Fruit fly (Drosophila melanogaster) whole organism, embryonic: Measurements from ENCODE around the gene Fnta.

Source experiments
- Ada2b ChIP-seq: fragments of 200-800 bp; sonication (Bioruptor generic); IDR thresholded peaks from 2 replicates; pipeline ENCODE4 v1.3.6; 2022; ENCODE audit warnings: missing biosample characterization, missing genetic modification characterization
- Atf-2 ChIP-seq: fragments of 200-800 bp; sonication (Bioruptor generic); optimal IDR thresholded peaks from 2 replicates; lab custom pipeline; 2016; ENCODE audit warnings: missing biosample characterization, missing genetic modification characterization
- Atf3 ChIP-seq: fragments of 200-800 bp; sonication (Bioruptor generic); optimal IDR thresholded peaks from 3 replicates; lab custom pipeline; 2016; ENCODE audit warnings: missing biosample characterization, missing genetic modification characterization
- Atf6 ChIP-seq: fragments of 200-800 bp; sonication (Bioruptor generic); IDR thresholded peaks from 2 replicates; pipeline ENCODE4 v1.3.6; 2022; ENCODE audit warnings: missing biosample characterization, missing genetic modification characterization
- B-H1 ChIP-seq: fragments of 200-800 bp; sonication (Bioruptor generic); IDR thresholded peaks from 3 replicates; pipeline ENCODE4 v1.3.6; 2022; ENCODE audit warnings: missing biosample characterization, missing genetic modification characterization
- B-H2 ChIP-seq: fragments of 200-800 bp; sonication (Bioruptor generic); optimal IDR thresholded peaks from 2 replicates; lab custom pipeline; 2018; ENCODE audit warnings: missing biosample characterization, mild to moderate bottlenecking, missing genetic modification characterization
- Blimp-1 ChIP-seq: fragments of 200-800 bp; sonication (Bioruptor generic); optimal IDR thresholded peaks from 3 replicates; lab custom pipeline; 2018; ENCODE audit warnings: missing biosample characterization, missing genetic modification characterization, mild to moderate bottlenecking, moderate library complexity, missing genetic modification reagents
- C15 ChIP-seq: fragments of 200-800 bp; sonication (Bioruptor generic); IDR thresholded peaks from 3 replicates; pipeline ENCODE4 v1.3.6; 2022; ENCODE audit warnings: missing biosample characterization, missing genetic modification characterization
- CG10267 ChIP-seq: fragments of 200-800 bp; sonication (Bioruptor generic); optimal IDR thresholded peaks from 2 replicates; lab custom pipeline; 2018; ENCODE audit warnings: missing biosample characterization, mild to moderate bottlenecking, missing genetic modification characterization, moderate library complexity
- CG10366 ChIP-seq: fragments of 200-800 bp; sonication (Bioruptor generic); IDR thresholded peaks from 2 replicates; pipeline ENCODE4 v1.3.6; 2022; ENCODE audit warnings: missing biosample characterization, missing genetic modification characterization
- CG11247 ChIP-seq: fragments of 200-800 bp; sonication (Bioruptor generic); IDR thresholded peaks from 2 replicates; pipeline ENCODE4 v1.3.6; 2022; ENCODE audit warnings: missing biosample characterization, missing genetic modification characterization
- CG11456 ChIP-seq: fragments of 200-800 bp; sonication (Bioruptor generic); IDR thresholded peaks from 3 replicates; pipeline ENCODE4 v1.3.6; 2022; ENCODE audit warnings: missing biosample characterization, missing genetic modification characterization
- CG12744 ChIP-seq: fragments of 200-800 bp; sonication (Bioruptor generic); optimal IDR thresholded peaks from 2 replicates; lab custom pipeline; 2016; ENCODE audit warnings: missing biosample characterization, missing genetic modification characterization
- CG15479 ChIP-seq: fragments of 200-800 bp; sonication (Bioruptor generic); optimal IDR thresholded peaks from 3 replicates; lab custom pipeline; 2019; ENCODE audit warnings: missing biosample characterization, mild to moderate bottlenecking, missing genetic modification characterization, moderate library complexity
- CG2129 ChIP-seq: fragments of 200-800 bp; sonication (Bioruptor generic); IDR thresholded peaks from 2 replicates; pipeline ENCODE4 v1.3.6; 2022; ENCODE audit warnings: missing biosample characterization, missing genetic modification characterization; ENCODE audit not compliant: partially characterized antibody
- CG3065 ChIP-seq: fragments of 200-800 bp; sonication (Bioruptor generic); optimal IDR thresholded peaks from 2 replicates; lab custom pipeline; 2016; ENCODE audit warnings: missing biosample characterization, missing genetic modification characterization
- CG31441 ChIP-seq: fragments of 200-800 bp; sonication (Bioruptor generic); IDR thresholded peaks from 2 replicates; pipeline ENCODE4 v1.3.6; 2022; ENCODE audit warnings: missing biosample characterization, missing genetic modification characterization
- CG4404 ChIP-seq: fragments of 200-800 bp; sonication (Bioruptor generic); IDR thresholded peaks from 2 replicates; pipeline ENCODE4 v1.3.6; 2022; ENCODE audit warnings: missing biosample characterization, missing genetic modification characterization
- CG4820 ChIP-seq: fragments of 200-800 bp; sonication (Bioruptor generic); optimal IDR thresholded peaks from 3 replicates; lab custom pipeline; 2016; ENCODE audit warnings: missing biosample characterization, missing genetic modification characterization
- CG8478 ChIP-seq: fragments of >200 bp; optimal IDR thresholded peaks from 2 replicates; lab custom pipeline; 2018
- CoRest ChIP-seq: fragments of 200-800 bp; sonication (Bioruptor generic); optimal IDR thresholded peaks from 3 replicates; lab custom pipeline; 2018; ENCODE audit warnings: missing biosample characterization, mild to moderate bottlenecking, missing genetic modification characterization, moderate library complexity
- Dbx ChIP-seq: fragments of 200-800 bp; sonication (Bioruptor generic); IDR thresholded peaks from 3 replicates; pipeline ENCODE4 v1.3.6; 2022; ENCODE audit warnings: missing biosample characterization, missing genetic modification characterization
- Dip3 ChIP-seq: fragments of 200-800 bp; sonication (Bioruptor generic); optimal IDR thresholded peaks from 3 replicates; lab custom pipeline; 2016; ENCODE audit warnings: missing biosample characterization, missing genetic modification characterization
- Dp ChIP-seq: fragments of 200-800 bp; sonication (Bioruptor generic); optimal IDR thresholded peaks from 2 replicates; lab custom pipeline; 2018; ENCODE audit warnings: missing biosample characterization, mild to moderate bottlenecking, missing genetic modification characterization, moderate library complexity
- Dref ChIP-seq: fragments of 200-800 bp; sonication (Bioruptor generic); IDR thresholded peaks from 2 replicates; pipeline ENCODE4 v1.3.6; 2022; ENCODE audit warnings: missing biosample characterization, missing genetic modification characterization
- Ets65A ChIP-seq: fragments of 200-800 bp; sonication (Bioruptor generic); peaks from one replicate; lab custom pipeline; 2016; ENCODE audit warnings: missing biosample characterization, missing genetic modification characterization
- H2.0 ChIP-seq: fragments of 200-800 bp; sonication (Bioruptor generic); IDR thresholded peaks from 2 replicates; pipeline ENCODE4 v1.3.6; 2022; ENCODE audit warnings: missing biosample characterization, missing genetic modification characterization
- HmgZ ChIP-seq: fragments of 200-800 bp; sonication (Bioruptor generic); optimal IDR thresholded peaks from 2 replicates; lab custom pipeline; 2018; ENCODE audit warnings: missing biosample characterization, mild to moderate bottlenecking, missing genetic modification characterization
- Hr78 ChIP-seq, 2 experiments: fragments of 200-800 bp in 1 of 2; fragments of >200 bp in 1 of 2; sonication (Bioruptor generic) in 1 of 2; optimal IDR thresholded peaks; 2 replicates each; lab custom pipeline; 2017 to 2019; ENCODE audit warnings: missing biosample characterization in 2 of 2, missing genetic modification characterization in 2 of 2, mild to moderate bottlenecking in 1 of 2, moderate library complexity in 1 of 2
- Opbp ChIP-seq: fragments of 200-800 bp; sonication (Bioruptor generic); IDR thresholded peaks from 3 replicates; pipeline ENCODE4 v1.3.6; 2022; ENCODE audit warnings: missing biosample characterization, missing genetic modification characterization; ENCODE audit not compliant: partially characterized antibody
- Rx ChIP-seq: fragments of 200-800 bp; sonication (Bioruptor generic); IDR thresholded peaks from 2 replicates; pipeline ENCODE4 v1.3.6; 2022; ENCODE audit warnings: missing biosample characterization, missing genetic modification characterization
- Side ChIP-seq: fragments of 200-800 bp; sonication (Bioruptor generic); optimal IDR thresholded peaks from 2 replicates; lab custom pipeline; 2016; ENCODE audit warnings: missing biosample characterization, missing genetic modification characterization
- Sry-δ ChIP-seq: fragments of 200-800 bp; sonication (Bioruptor generic); optimal IDR thresholded peaks from 2 replicates; lab custom pipeline; 2016; ENCODE audit warnings: missing biosample characterization, missing genetic modification characterization
- Xbp1 ChIP-seq: fragments of 200-800 bp; sonication (Bioruptor generic); optimal IDR thresholded peaks from 3 replicates; lab custom pipeline; 2016; ENCODE audit warnings: missing biosample characterization, mild to moderate bottlenecking, missing genetic modification characterization
- abd-A ChIP-seq: fragments of 200-800 bp; sonication (Bioruptor generic); optimal IDR thresholded peaks from 3 replicates; lab custom pipeline; 2019; ENCODE audit warnings: missing biosample characterization, mild to moderate bottlenecking, missing genetic modification characterization, moderate library complexity
- ara ChIP-seq: fragments of 200-800 bp; sonication (Bioruptor generic); IDR thresholded peaks from 2 replicates; pipeline ENCODE4 v1.3.6; 2022; ENCODE audit warnings: missing biosample characterization, missing genetic modification characterization
- chif ChIP-seq, 2 experiments: fragments of 200-800 bp; sonication (Bioruptor generic); optimal IDR thresholded peaks; 3 replicates each; lab custom pipeline; 2016; ENCODE audit warnings: missing biosample characterization in 2 of 2, missing genetic modification characterization in 2 of 2
- crc ChIP-seq: fragments of 200-800 bp; sonication (Bioruptor generic); optimal IDR thresholded peaks from 2 replicates; lab custom pipeline; 2016; ENCODE audit warnings: missing biosample characterization, missing genetic modification characterization
- crp ChIP-seq, 2 experiments: fragments of 200-800 bp; sonication (Bioruptor generic); optimal IDR thresholded peaks; 2 replicates in 1 of 2; 3 replicates in 1 of 2; lab custom pipeline; 2017; ENCODE audit warnings: missing biosample characterization in 2 of 2, missing genetic modification characterization in 2 of 2, mild to moderate bottlenecking in 1 of 2, moderate library complexity in 1 of 2
- cwo ChIP-seq: fragments of 200-800 bp; sonication (Bioruptor generic); optimal IDR thresholded peaks from 3 replicates; lab custom pipeline; 2017; ENCODE audit warnings: missing biosample characterization, missing genetic modification characterization, mild to moderate bottlenecking, moderate library complexity, missing genetic modification reagents
- disco-r ChIP-seq: fragments of 200-800 bp; sonication (Bioruptor generic); optimal IDR thresholded peaks from 2 replicates; lab custom pipeline; 2016; ENCODE audit warnings: missing biosample characterization, missing genetic modification characterization
- esg ChIP-seq: fragments of 200-800 bp; sonication (Bioruptor generic); conservative IDR thresholded peaks from 2 replicates; pipeline ENCODE4 v1.3.6; 2022; ENCODE audit warnings: missing biosample characterization, missing genetic modification characterization
- jigr1 ChIP-seq: fragments of 200-800 bp; sonication (Bioruptor generic); IDR thresholded peaks from 3 replicates; pipeline ENCODE4 v1.3.6; 2022; ENCODE audit warnings: missing biosample characterization, missing genetic modification characterization
- lab ChIP-seq: fragments of 200-800 bp; sonication (Bioruptor generic); optimal IDR thresholded peaks from 3 replicates; lab custom pipeline; 2017; ENCODE audit warnings: missing biosample characterization, missing genetic modification characterization, mild to moderate bottlenecking, moderate library complexity, missing genetic modification reagents
- p53 ChIP-seq: fragments of 200-800 bp; sonication (Bioruptor generic); optimal IDR thresholded peaks from 2 replicates; lab custom pipeline; 2016; ENCODE audit warnings: missing biosample characterization, missing genetic modification characterization
- pum ChIP-seq: fragments of 200-800 bp; sonication (Bioruptor generic); optimal IDR thresholded peaks from 2 replicates; lab custom pipeline; 2016; ENCODE audit warnings: missing biosample characterization, missing genetic modification characterization
- ranshi ChIP-seq: fragments of 200-800 bp; sonication (Bioruptor generic); IDR thresholded peaks from 2 replicates; pipeline ENCODE4 v1.3.6; 2022; ENCODE audit warnings: missing biosample characterization, missing genetic modification characterization
- salm ChIP-seq: fragments of 200-800 bp; sonication (Bioruptor generic); optimal IDR thresholded peaks from 2 replicates; lab custom pipeline; 2018; ENCODE audit warnings: missing biosample characterization, mild to moderate bottlenecking, missing genetic modification characterization
- seq ChIP-seq: fragments of 200-800 bp; sonication (Bioruptor generic); IDR thresholded peaks from 2 replicates; pipeline ENCODE4 v1.3.6; 2022; ENCODE audit warnings: missing biosample characterization, missing genetic modification characterization
- ttk ChIP-seq: fragments of 200-800 bp; sonication (Bioruptor generic); IDR thresholded peaks from 2 replicates; pipeline ENCODE4 v2.1.2; 2022; ENCODE audit warnings: missing biosample characterization, missing genetic modification characterization
- unpg ChIP-seq: fragments of 200-800 bp; sonication (Bioruptor generic); optimal IDR thresholded peaks from 3 replicates; lab custom pipeline; 2018; ENCODE audit warnings: missing biosample characterization, mild to moderate bottlenecking, missing genetic modification characterization, moderate library complexity

Gene Fnta

DNA sequence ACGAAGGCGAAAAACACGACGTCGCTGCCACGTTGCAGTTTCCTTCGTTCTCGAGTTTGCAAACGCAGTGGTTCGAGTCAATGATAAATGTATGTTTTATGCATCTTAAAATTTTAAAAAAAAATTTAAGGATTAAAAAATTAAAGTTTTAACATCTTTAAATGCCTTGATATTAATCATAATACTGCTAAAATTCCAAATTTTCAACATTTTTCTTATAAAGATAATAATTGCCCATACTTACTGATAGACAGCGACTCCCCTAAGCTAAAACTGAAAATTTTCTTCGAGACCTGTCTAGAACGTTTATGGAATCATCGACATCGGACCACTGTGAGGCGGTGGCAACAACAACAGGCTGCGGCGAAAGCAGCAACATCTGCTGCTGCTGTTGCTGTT, 9.2 kb downstream of the Fnta start (continued):
- TF ChIP-seq Xbp1 (GFP tag; lab: Kevin White, UChicago) (peak; percentile 46), ara (GFP tag; lab: Robert Waterston, UW) (peak; percentile 57; the same call in 1 of the 2 replicates), Blimp-1 (GFP tag; lab: Kevin White, UChicago) (peak; percentile 55), Dbx (peak; percentile 79), CG15479 (GFP tag; lab: Kevin White, UChicago) (peak; percentile 34), CG11247 (peak; percentile 72), B-H2 (GFP tag; lab: Kevin White, UChicago) (peak; percentile 34), p53 (no peak), cwo (GFP tag; lab: Kevin White, UChicago) (peak; percentile 85), esg (GFP tag; lab: Robert Waterston, UW) (peak; percentile 78), Atf-2 (peak; percentile 51), chif (GFP tag; optimal IDR thresholded peaks at IDR 0.05; lab: Kevin White, UChicago) (peak; percentile 28 to 32), HmgZ (no peak), CG4820 (GFP tag; lab: Kevin White, UChicago) (peak; percentile 52), CG2129 (no peak), Sry-δ (GFP tag; lab: Kevin White, UChicago) (no peak), Ada2b (GFP tag; lab: Robert Waterston, UW) (peak; percentile 75), ttk (GFP tag; lab: Robert Waterston, UW) (peak; percentile 30; the same call in 1 of the 2 replicates), salm (tag; lab: Kevin White, UChicago) (no peak), C15 (GFP tag; lab: Robert Waterston, UW) (no peak; the same call in 2 of the 3 replicates), CG8478 (lab: Kevin White, UChicago) (no peak), B-H1 (GFP tag; lab: Robert Waterston, UW) (peak; percentile 31; the same call in 2 of the 3 replicates), Dip3 (peak; percentile 4), CG4404 (peak; percentile 56), Dp (no peak), Atf3 (GFP tag; lab: Kevin White, UChicago) (no peak), abd-A (tag; lab: Kevin White, UChicago) (no peak), CG12744 (GFP tag; lab: Kevin White, UChicago) (no peak), CG31441 (GFP tag; lab: Robert Waterston, UW) (peak; percentile 82), CoRest (tag; lab: Kevin White, UChicago) (peak; percentile 78), crc (GFP tag; lab: Kevin White, UChicago) (no peak), unpg (GFP tag; lab: Kevin White, UChicago) (peak; percentile 58), Rx (GFP tag; lab: Robert Waterston, UW) (peak; percentile 42; the same call in 1 of the 2 replicates), pum (no peak), disco-r (GFP tag; lab: Kevin White, UChicago) (no peak), H2.0 (GFP tag; lab: Robert Waterston, UW) (peak; percentile 64; the same call in 1 of the 2 replicates), CG10366 (GFP tag; lab: Robert Waterston, UW) (peak; percentile 39), jigr1 (GFP tag; lab: Robert Waterston, UW) (no peak; the same call in 2 of the 3 replicates), CG11456 (GFP tag; lab: Robert Waterston, UW) (peak; percentile 74), ranshi (GFP tag; lab: Robert Waterston, UW) (peak; percentile 59), crp (GFP tag; optimal IDR thresholded peaks at IDR 0.05; lab: Kevin White, UChicago) (peak in 1 of 2 experiments; percentile 14), CG10267 (tag; lab: Kevin White, UChicago) (peak; percentile 72), Ets65A (peak; percentile 95), lab (GFP tag; lab: Kevin White, UChicago) (peak; percentile 84), CG3065 (GFP tag; lab: Kevin White, UChicago) (no peak), Side (no peak), Hr78 (GFP tag; optimal IDR thresholded peaks at IDR 0.05; lab: Kevin White, UChicago) (peak in 1 of 2 experiments; percentile 4), seq (GFP tag; lab: Robert Waterston, UW) (peak; percentile 64), Atf6 (GFP tag; lab: Robert Waterston, UW) (peak; percentile 83), Opbp (GFP tag; lab: Robert Waterston, UW) (no peak), Dref (GFP tag; lab: Robert Waterston, UW) (no peak)
